Worm (Caenorhabditis elegans): ENCODE measurements around the gene fbxb-115.

Gene fbxb-115

ce11 chrV:19217675-19218074, 22.4 kb downstream of the fbxb-115 start, which contains the start of gene oac-49:
Gene oac-49 (plus strand): TSS chrV:19217975.
- TF ChIP-seq isw-1 (GFP tag; IDR thresholded peaks at IDR 0.05) = no peak
- no peak for TF ChIP-seq lin-14 (GFP tag; optimal IDR thresholded peaks at IDR 0.05)
- TF ChIP-seq Y116A8C.19 (tag; optimal IDR thresholded peaks at IDR 0.05; ENCODE audit: borderline replicate concordance) = no peak
- TF ChIP-seq nhr-28 (tag; optimal IDR thresholded peaks at IDR 0.05) = no peak
- no peak for TF ChIP-seq hlh-4 (tag; optimal IDR thresholded peaks at IDR 0.05)
- no peak for TF ChIP-seq pqm-1 (tag; optimal IDR thresholded peaks at IDR 0.05)
- no peak for TF ChIP-seq lin-13 (GFP tag; optimal IDR thresholded peaks at IDR 0.05)
- no peak for TF ChIP-seq blmp-1 (tag; optimal IDR thresholded peaks at IDR 0.05)
- TF ChIP-seq tlp-1 (tag; optimal IDR thresholded peaks at IDR 0.05) = no peak
- no peak for TF ChIP-seq sox-4 (tag; optimal IDR thresholded peaks at IDR 0.05)
- TF ChIP-seq F16B12.6 (tag; optimal IDR thresholded peaks at IDR 0.05) = no peak
- no peak for TF ChIP-seq nhr-90 (tag; optimal IDR thresholded peaks at IDR 0.05; ENCODE audit: poor library complexity)
- no peak for TF ChIP-seq ama-1 (optimal IDR thresholded peaks at IDR 0.05)
- TF ChIP-seq nhr-84 (tag; optimal IDR thresholded peaks at IDR 0.05) = no peak
- no peak for TF ChIP-seq hlh-17 (GFP tag; optimal IDR thresholded peaks at IDR 0.05; ENCODE audit: borderline replicate concordance)
- no peak for TF ChIP-seq lir-3 (tag; optimal IDR thresholded peaks at IDR 0.05; ENCODE audit: poor library complexity)
- no peak for TF ChIP-seq fkh-4 (tag; optimal IDR thresholded peaks at IDR 0.05; ENCODE audit: borderline replicate concordance)
- TF ChIP-seq snpc-4 (tag; optimal IDR thresholded peaks at IDR 0.05) = no peak
- no peak for TF ChIP-seq nhr-20 (tag; optimal IDR thresholded peaks at IDR 0.05)

ce11 chrV:19217104-19217503, 22.9 kb downstream of the fbxb-115 start, which contains the start of gene srr-2:
Gene srr-2 (minus strand): TSS chrV:19217176.
- TF ChIP-seq mef-2 (tag; optimal IDR thresholded peaks at IDR 0.05) (no peak), elt-2 (tag; optimal IDR thresholded peaks at IDR 0.05) (peak; percentile 17)

ce11 chrV:19212354-19212753, 27.7 kb downstream of the fbxb-115 start:
- TF ChIP-seq nhr-47 (tag; optimal IDR thresholded peaks at IDR 0.05) (no peak), lin-13 (GFP tag; optimal IDR thresholded peaks at IDR 0.05) (no peak), elt-2 (tag; optimal IDR thresholded peaks at IDR 0.05) (peak; percentile 72), nhr-20 (tag; optimal IDR thresholded peaks at IDR 0.05) (peak; percentile 68), rnt-1 (tag; optimal IDR thresholded peaks at IDR 0.05) (no peak), nhr-77 (tag; optimal IDR thresholded peaks at IDR 0.05) (no peak), ztf-4 (tag; optimal IDR thresholded peaks at IDR 0.05) (no peak), hlh-4 (tag; optimal IDR thresholded peaks at IDR 0.05) (no peak), tlp-1 (tag; optimal IDR thresholded peaks at IDR 0.05) (no peak), C04F5.9 (tag; optimal IDR thresholded peaks at IDR 0.05) (no peak), ets-5 (GFP tag; IDR thresholded peaks at IDR 0.05) (no peak), lsy-2 (tag; optimal IDR thresholded peaks at IDR 0.05) (no peak), ces-1 (GFP tag; optimal IDR thresholded peaks at IDR 0.05) (no peak), elt-3 (tag; optimal IDR thresholded peaks at IDR 0.05) (peak in 1 of 6 experiments; percentile 20), nhr-11 (tag; optimal IDR thresholded peaks at IDR 0.05) (no peak), ztf-11 (tag; optimal IDR thresholded peaks at IDR 0.05) (no peak), tbx-2 (tag; optimal IDR thresholded peaks at IDR 0.05) (no peak), ceh-88 (GFP tag; IDR thresholded peaks at IDR 0.05) (no peak), pax-3 (tag; optimal IDR thresholded peaks at IDR 0.05) (no peak), lin-35 (GFP tag; optimal IDR thresholded peaks at IDR 0.05) (peak in 1 of 2 experiments; percentile 51), snpc-4 (tag; optimal IDR thresholded peaks at IDR 0.05) (no peak), nhr-19 (GFP tag; conservative IDR thresholded peaks at IDR 0.05) (peak; percentile 24), nhr-85 (tag) (peak; percentile 43), unc-86 (tag; optimal IDR thresholded peaks at IDR 0.05) (no peak), fos-1 (tag; optimal IDR thresholded peaks at IDR 0.05) (no peak), nhr-76 (tag; optimal IDR thresholded peaks at IDR 0.05) (no peak), nhr-84 (tag; optimal IDR thresholded peaks at IDR 0.05) (no peak), lin-39 (tag; optimal IDR thresholded peaks at IDR 0.05) (no peak), skn-1 (tag; optimal IDR thresholded peaks at IDR 0.05) (no peak), mdl-1 (tag; optimal IDR thresholded peaks at IDR 0.05) (peak in 1 of 2 experiments; percentile 6), efl-1 (optimal IDR thresholded peaks at IDR 0.05) (no peak), efl-1 (GFP tag; optimal IDR thresholded peaks at IDR 0.05 in 1 of 2) (peak in 1 of 2 experiments; percentile 2), nhr-90 (tag; optimal IDR thresholded peaks at IDR 0.05; ENCODE audit: poor library complexity) (peak; percentile 4), swsn-7 (tag; optimal IDR thresholded peaks at IDR 0.05) (no peak), blmp-1 (tag; optimal IDR thresholded peaks at IDR 0.05) (peak; percentile 6)

Data from whole organism, L1 larva.